Worm (Caenorhabditis elegans): ENCODE data around the gene set-14.

DNA sequence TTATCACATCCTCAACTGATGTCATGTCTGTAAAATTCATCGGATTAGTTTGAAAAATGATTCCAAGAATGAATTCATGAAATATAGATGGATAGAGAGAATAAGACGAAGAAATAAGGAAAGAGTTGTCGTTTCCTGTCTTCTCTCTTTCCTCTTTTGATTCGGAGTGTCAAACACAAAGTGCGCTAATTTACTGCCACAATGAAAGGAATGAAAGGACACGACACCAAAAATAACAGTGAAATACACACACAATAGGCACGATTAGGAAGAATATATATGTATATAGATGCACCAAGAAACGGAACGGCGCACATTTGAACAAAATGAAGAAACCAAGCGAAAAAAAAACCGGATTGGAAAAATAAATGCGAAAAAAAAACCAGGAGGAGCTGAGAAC lies 33.0 kb upstream of the set-14 start, which contains the start of gene VM106R.1:
- no peak for TF ChIP-seq nhr-25 (tag; optimal IDR thresholded peaks at IDR 0.05)
- TF ChIP-seq lin-13 (GFP tag; optimal IDR thresholded peaks at IDR 0.05) = no peak

All from whole organism, L2 larva.